Worm (Caenorhabditis elegans) whole organism, L1 larva: Measurements from ENCODE around the gene mtl-2.

Source experiments
- C16A3.4 ChIP-seq: fragments of 150-350 bp; optimal IDR thresholded peaks from 2 replicates; lab custom pipeline; 2014; ENCODE audit warnings: missing biosample characterization, missing genetic modification characterization
- F16B12.6 ChIP-seq: fragments of 150-350 bp; optimal IDR thresholded peaks from 2 replicates; lab custom pipeline; 2014; ENCODE audit warnings: missing biosample characterization, missing genetic modification characterization
- Y116A8C.19 ChIP-seq: sonication (generic microtip); optimal IDR thresholded peaks from 2 replicates; lab custom pipeline; 2016; ENCODE audit warnings: missing compliant biosample characterization, missing genetic modification characterization, borderline replicate concordance
- ama-1 ChIP-seq: fragments of 150-350 bp; optimal IDR thresholded peaks from 2 replicates; lab custom pipeline; 2014
- ceh-8 ChIP-seq: fragments of 200-800 bp; sonication (Bioruptor generic); optimal IDR thresholded peaks from 2 replicates; lab custom pipeline; 2018; ENCODE audit warnings: mild to moderate bottlenecking, missing genetic modification characterization, moderate library complexity, missing compliant biosample characterization
- ceh-88 ChIP-seq: fragments of 200-800 bp; sonication (Bioruptor generic); IDR thresholded peaks from 2 replicates; pipeline ENCODE4 v1.3.6; 2022; ENCODE audit warnings: missing genetic modification characterization, missing compliant biosample characterization
- ceh-90 ChIP-seq: sonication (generic microtip); optimal IDR thresholded peaks from 2 replicates; lab custom pipeline; 2016; ENCODE audit warnings: missing genetic modification characterization, missing compliant biosample characterization
- efl-1 ChIP-seq, 4 experiments: fragments of 150-350 bp; optimal IDR thresholded peaks in 3 of 4; peaks in 1 of 4; 1 replicate in 1 of 4; 2 replicates in 3 of 4; lab custom pipeline; 2014; ENCODE audit warnings: missing biosample characterization in 2 of 4, missing genetic modification characterization in 2 of 4, missing genetic modification reagents in 2 of 4
- egl-27 ChIP-seq, 2 experiments: fragments of 150-350 bp in 1 of 2; sonication (generic microtip); optimal IDR thresholded peaks; 3 replicates each; lab custom pipeline; 2017 to 2018; ENCODE audit warnings: missing biosample characterization in 2 of 2, missing genetic modification characterization in 2 of 2, missing genetic modification reagents in 2 of 2
- elt-2 ChIP-seq: sonication (generic microtip); optimal IDR thresholded peaks from 2 replicates; lab custom pipeline; 2016; ENCODE audit warnings: missing genetic modification characterization, mild to moderate bottlenecking, inconsistent platforms, missing compliant biosample characterization, missing genetic modification reagents
- fkh-4 ChIP-seq: sonication (generic microtip); optimal IDR thresholded peaks from 2 replicates; lab custom pipeline; 2016; ENCODE audit warnings: missing compliant biosample characterization, missing genetic modification characterization, borderline replicate concordance
- fos-1 ChIP-seq: fragments of 150-350 bp; optimal IDR thresholded peaks from 2 replicates; lab custom pipeline; 2014; ENCODE audit warnings: missing biosample characterization, missing genetic modification characterization
- grh-1 ChIP-seq: fragments of 200-800 bp; sonication (Bioruptor generic); IDR thresholded peaks from 2 replicates; pipeline ENCODE4 v1.3.6; 2022; ENCODE audit warnings: missing genetic modification reagents, missing genetic modification characterization, missing compliant biosample characterization
- hlh-17 ChIP-seq: fragments of 200-800 bp; sonication (Bioruptor generic); optimal IDR thresholded peaks from 2 replicates; lab custom pipeline; 2018; ENCODE audit warnings: missing genetic modification characterization, mild to moderate bottlenecking, missing compliant biosample characterization, moderate library complexity, borderline replicate concordance
- hpl-2 ChIP-seq: fragments of 150-350 bp; optimal IDR thresholded peaks from 2 replicates; lab custom pipeline; 2014; ENCODE audit warnings: missing biosample characterization, missing genetic modification reagents, missing genetic modification characterization
- irx-1 ChIP-seq: sonication (generic microtip); optimal IDR thresholded peaks from 2 replicates; lab custom pipeline; 2016; ENCODE audit warnings: missing genetic modification characterization, missing compliant biosample characterization
- isw-1 ChIP-seq: fragments of 200-800 bp; sonication (Bioruptor generic); IDR thresholded peaks from 2 replicates; pipeline ENCODE4 v1.3.6; 2022; ENCODE audit warnings: missing genetic modification characterization, missing compliant biosample characterization
- jun-1 ChIP-seq: fragments of 150-350 bp; optimal IDR thresholded peaks from 2 replicates; lab custom pipeline; 2014; ENCODE audit warnings: missing biosample characterization, missing genetic modification reagents, missing genetic modification characterization
- lin-13 ChIP-seq: fragments of 150-350 bp; optimal IDR thresholded peaks from 2 replicates; lab custom pipeline; 2014; ENCODE audit warnings: missing biosample characterization, missing genetic modification reagents, missing genetic modification characterization
- lin-14 ChIP-seq: fragments of 200-800 bp; sonication (Bioruptor generic); optimal IDR thresholded peaks from 2 replicates; lab custom pipeline; 2018; ENCODE audit warnings: mild to moderate bottlenecking, missing genetic modification characterization, moderate library complexity, missing compliant biosample characterization
- lin-15B ChIP-seq: fragments of 150-350 bp; sonication (generic microtip); optimal IDR thresholded peaks from 3 replicates; lab custom pipeline; 2014; ENCODE audit warnings: missing biosample characterization, missing genetic modification characterization
- lin-35 ChIP-seq, 2 experiments: fragments of 150-350 bp; optimal IDR thresholded peaks; 2 replicates each; lab custom pipeline; 2014; ENCODE audit warnings: missing biosample characterization in 2 of 2, missing genetic modification characterization in 2 of 2, missing genetic modification reagents in 2 of 2
- lir-3 ChIP-seq: sonication (generic microtip); optimal IDR thresholded peaks from 2 replicates; lab custom pipeline; 2016; ENCODE audit warnings: mild to moderate bottlenecking, missing genetic modification characterization, moderate library complexity, missing compliant biosample characterization; ENCODE audit not compliant: poor library complexity
- lsy-2 ChIP-seq, 2 experiments: fragments of 150-350 bp; optimal IDR thresholded peaks; 2 replicates each; lab custom pipeline; 2014; ENCODE audit warnings: missing biosample characterization in 2 of 2, missing genetic modification characterization in 2 of 2
- mdl-1 ChIP-seq, 2 experiments: fragments of 150-350 bp; optimal IDR thresholded peaks; 2 replicates each; lab custom pipeline; 2014 to 2017; ENCODE audit warnings: missing biosample characterization in 2 of 2, missing genetic modification characterization in 2 of 2, inconsistent platforms in 1 of 2
- nhr-11 ChIP-seq: fragments of 150-350 bp; optimal IDR thresholded peaks from 2 replicates; lab custom pipeline; 2014; ENCODE audit warnings: missing biosample characterization, missing genetic modification characterization
- nhr-12 ChIP-seq: sonication (generic microtip); optimal IDR thresholded peaks from 2 replicates; lab custom pipeline; 2017; ENCODE audit warnings: missing biosample characterization, missing genetic modification characterization
- nhr-19 ChIP-seq: fragments of 200-800 bp; sonication (Bioruptor generic); conservative IDR thresholded peaks from 2 replicates; pipeline ENCODE4 v1.3.6; 2022; ENCODE audit warnings: missing genetic modification characterization, missing compliant biosample characterization
- nhr-237 ChIP-seq: fragments of 150-350 bp; optimal IDR thresholded peaks from 2 replicates; lab custom pipeline; 2014; ENCODE audit warnings: missing biosample characterization, missing genetic modification characterization
- nhr-28 ChIP-seq: fragments of 150-350 bp; optimal IDR thresholded peaks from 2 replicates; lab custom pipeline; 2014; ENCODE audit warnings: missing biosample characterization, missing genetic modification characterization
- nhr-76 ChIP-seq: sonication (generic microtip); optimal IDR thresholded peaks from 2 replicates; lab custom pipeline; 2017; ENCODE audit warnings: missing biosample characterization, missing genetic modification characterization
- nhr-77 ChIP-seq: fragments of 150-350 bp; optimal IDR thresholded peaks from 2 replicates; lab custom pipeline; 2014; ENCODE audit warnings: missing biosample characterization, missing genetic modification characterization
- nhr-84 ChIP-seq: sonication (generic microtip); optimal IDR thresholded peaks from 2 replicates; lab custom pipeline; 2017; ENCODE audit warnings: missing biosample characterization, missing genetic modification characterization
- nhr-85 ChIP-seq: sonication (generic microtip); peaks from one replicate; lab custom pipeline; 2016; ENCODE audit warnings: missing genetic modification characterization, inconsistent platforms, missing compliant biosample characterization
- pag-3 ChIP-seq: sonication (generic microtip); optimal IDR thresholded peaks from 2 replicates; lab custom pipeline; 2017; ENCODE audit warnings: missing genetic modification characterization, mild to moderate bottlenecking, missing compliant biosample characterization, antibody characterized with exemption, borderline replicate concordance; ENCODE audit not compliant: insufficient read depth
- skn-1 ChIP-seq: fragments of 150-350 bp; optimal IDR thresholded peaks from 2 replicates; lab custom pipeline; 2014; ENCODE audit warnings: missing biosample characterization, missing genetic modification characterization
- snpc-4 ChIP-seq: fragments of 150-350 bp; optimal IDR thresholded peaks from 2 replicates; lab custom pipeline; 2014; ENCODE audit warnings: missing biosample characterization, missing genetic modification characterization
- snu-23 ChIP-seq: sonication (generic microtip); optimal IDR thresholded peaks from 2 replicates; lab custom pipeline; 2016; ENCODE audit warnings: missing genetic modification characterization, missing compliant biosample characterization
- sox-4 ChIP-seq: sonication (generic microtip); optimal IDR thresholded peaks from 2 replicates; lab custom pipeline; 2016; ENCODE audit warnings: missing genetic modification characterization, missing compliant biosample characterization
- sptf-1 ChIP-seq: fragments of 150-350 bp; optimal IDR thresholded peaks from 2 replicates; lab custom pipeline; 2014; ENCODE audit warnings: missing biosample characterization, missing genetic modification characterization
- sup-37 ChIP-seq: fragments of 200-800 bp; sonication (Bioruptor generic); optimal IDR thresholded peaks from 2 replicates; lab custom pipeline; 2018; ENCODE audit warnings: mild to moderate bottlenecking, missing genetic modification characterization, missing compliant biosample characterization
- swsn-7 ChIP-seq: sonication (generic microtip); optimal IDR thresholded peaks from 2 replicates; lab custom pipeline; 2016; ENCODE audit warnings: missing genetic modification characterization, missing compliant biosample characterization
- unc-130 ChIP-seq: fragments of 150-350 bp; optimal IDR thresholded peaks from 2 replicates; lab custom pipeline; 2017; ENCODE audit warnings: missing biosample characterization, missing genetic modification characterization, inconsistent platforms
- unc-86 ChIP-seq: sonication (generic microtip); optimal IDR thresholded peaks from 2 replicates; lab custom pipeline; 2016; ENCODE audit warnings: missing genetic modification characterization, missing compliant biosample characterization
- vab-15 ChIP-seq: sonication (generic microtip); optimal IDR thresholded peaks from 2 replicates; lab custom pipeline; 2017; ENCODE audit warnings: missing genotype, mild to moderate bottlenecking, missing genetic modification characterization, missing compliant biosample characterization
- xbp-1 ChIP-seq: sonication (generic microtip); optimal IDR thresholded peaks from 2 replicates; lab custom pipeline; 2016; ENCODE audit warnings: missing genetic modification characterization, missing compliant biosample characterization
- zag-1 ChIP-seq: fragments of 150-350 bp; optimal IDR thresholded peaks from 2 replicates; lab custom pipeline; 2014; ENCODE audit warnings: missing biosample characterization, missing genetic modification characterization
- zip-4 ChIP-seq: fragments of 200-800 bp; sonication (Bioruptor generic); optimal IDR thresholded peaks from 2 replicates; lab custom pipeline; 2018; ENCODE audit warnings: mild to moderate bottlenecking, missing genetic modification characterization, moderate library complexity, missing compliant biosample characterization
- ztf-11 ChIP-seq, 2 experiments: sonication (generic microtip); optimal IDR thresholded peaks; 2 replicates each; lab custom pipeline; 2016 to 2017; ENCODE audit warnings: missing genetic modification characterization in 2 of 2, missing biosample characterization in 1 of 2, missing compliant biosample characterization in 1 of 2

The mtl-2 gene

ce11 chrV:14013638-14014037 is 4.8 kb downstream of the mtl-2 start:
- TF ChIP-seq efl-1 (optimal IDR thresholded peaks at IDR 0.05; lab: Kevin White, UChicago) (no peak), efl-1 (GFP tag; optimal IDR thresholded peaks at IDR 0.05 in 1 of 2; lab: Kevin White, UChicago) (peak in 1 of 2 experiments; percentile 71), Y116A8C.19 (tag; lab: Kevin White, UChicago) (no peak), nhr-76 (tag; lab: Kevin White, UChicago) (no peak)
- TF ChIP-seq, all 84 proteins: peak for 1

DNA sequence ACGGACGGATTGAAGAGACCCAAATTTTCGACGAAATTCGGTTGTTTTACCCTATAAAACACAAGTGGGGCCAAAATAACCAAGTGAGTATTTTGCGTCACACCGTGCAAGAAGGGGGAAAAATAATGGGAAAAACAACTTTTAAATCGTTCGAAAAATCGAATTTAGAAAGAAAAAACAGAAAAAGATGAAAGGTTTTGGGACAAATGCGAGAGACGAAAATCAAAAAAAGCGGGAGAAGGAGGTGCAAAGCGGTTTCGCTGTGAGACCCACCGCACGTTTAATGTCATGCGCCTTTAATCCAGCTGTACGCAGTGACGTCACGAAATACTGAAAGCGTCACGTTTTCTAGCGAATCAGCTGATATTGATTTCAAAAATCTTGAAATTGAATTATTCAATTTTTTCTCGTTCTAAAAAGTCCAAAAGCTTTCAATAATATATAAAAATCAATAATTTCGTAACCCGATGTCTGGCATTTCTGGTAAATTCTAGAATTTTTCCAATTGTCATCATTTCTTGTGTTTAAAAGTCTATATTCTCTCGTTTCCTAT is 6.4 kb downstream of the mtl-2 start, which contains the start of the genes ddx-17 and aip-1:
Gene ddx-17, minus strand, starts transcription at position 51 of the 553 bp plus-strand sequence.
Gene aip-1, plus strand, starts transcription at position 332 of the 553 bp plus-strand sequence.
- TF ChIP-seq lsy-2 (tag; optimal IDR thresholded peaks at IDR 0.05; lab: Kevin White, UChicago) (peak; percentile 70 to 89), fos-1 (tag; lab: Kevin White, UChicago) (peak; percentile 38), nhr-11 (tag; lab: Kevin White, UChicago) (no peak), lin-14 (GFP tag; lab: Kevin White, UChicago) (peak; percentile 83), nhr-77 (tag; lab: Kevin White, UChicago) (peak; percentile 59), skn-1 (tag; lab: Kevin White, UChicago) (peak; percentile 99), jun-1 (peak; percentile 61), grh-1 (GFP tag; lab: Robert Waterston, UW) (peak; percentile 19; the same call in 1 of the 2 replicates), C16A3.4 (peak; percentile 78), F16B12.6 (tag; lab: Kevin White, UChicago) (peak; percentile 9), Y116A8C.19 (tag; lab: Kevin White, UChicago) (no peak), lin-35 (GFP tag; optimal IDR thresholded peaks at IDR 0.05; lab: Kevin White, UChicago) (peak; percentile 81 to 90), nhr-28 (tag; lab: Kevin White, UChicago) (no peak), ztf-11 (tag; optimal IDR thresholded peaks at IDR 0.05; lab: Kevin White, UChicago) (no peak), elt-2 (tag; lab: Kevin White, UChicago) (peak; percentile 0), isw-1 (GFP tag; lab: Robert Waterston, UW) (peak; percentile 72), xbp-1 (peak; percentile 60), swsn-7 (tag; lab: Kevin White, UChicago) (peak; percentile 63), ama-1 (lab: Kevin White, UChicago) (no peak), ceh-8 (GFP tag; lab: Kevin White, UChicago) (no peak), lin-15B (peak; percentile 40), zag-1 (no peak), sptf-1 (tag; lab: Kevin White, UChicago) (no peak), ceh-90 (tag; lab: Kevin White, UChicago) (no peak), vab-15 (tag; lab: Kevin White, UChicago) (peak; percentile 1), snu-23 (GFP tag; lab: Kevin White, UChicago) (peak; percentile 84), hpl-2 (GFP tag; lab: Kevin White, UChicago) (peak; percentile 37), fkh-4 (tag; lab: Kevin White, UChicago) (no peak), mdl-1 (tag; optimal IDR thresholded peaks at IDR 0.05; lab: Kevin White, UChicago) (peak in 1 of 2 experiments; percentile 64), unc-86 (tag; lab: Kevin White, UChicago) (peak; percentile 56), irx-1 (tag; lab: Kevin White, UChicago) (peak; percentile 30), nhr-85 (tag; lab: Kevin White, UChicago) (peak; percentile 81), nhr-237 (tag; lab: Kevin White, UChicago) (no peak), unc-130 (tag; lab: Kevin White, UChicago) (peak; percentile 25), sox-4 (tag; lab: Kevin White, UChicago) (peak; percentile 41), zip-4 (GFP tag; lab: Kevin White, UChicago) (peak; percentile 38), lin-13 (GFP tag; lab: Kevin White, UChicago) (peak; percentile 61), nhr-84 (no peak), snpc-4 (tag; lab: Kevin White, UChicago) (peak; percentile 27), pag-3 (tag; lab: Kevin White, UChicago) (no peak), ceh-88 (no peak), nhr-12 (tag; lab: Kevin White, UChicago) (no peak), hlh-17 (GFP tag; lab: Kevin White, UChicago) (no peak), sup-37 (GFP tag; lab: Kevin White, UChicago) (no peak), lir-3 (tag; lab: Kevin White, UChicago) (no peak), egl-27 (tag; optimal IDR thresholded peaks at IDR 0.05; lab: Kevin White, UChicago) (no peak), nhr-19 (GFP tag; lab: Robert Waterston, UW) (peak; percentile 67), efl-1 (optimal IDR thresholded peaks at IDR 0.05; lab: Kevin White, UChicago) (peak; percentile 80 to 83), efl-1 (GFP tag; optimal IDR thresholded peaks at IDR 0.05 in 1 of 2; lab: Kevin White, UChicago) (peak; percentile 76 to 96)
